Worm (Caenorhabditis elegans) whole organism, early embryonic: Measurements from ENCODE around the gene cgt-3.

ENCODE experiments used
- B0310.2 ChIP-seq: sonication (generic microtip); optimal IDR thresholded peaks from 2 replicates; lab custom pipeline; 2016; ENCODE audit warnings: mild to moderate bottlenecking, missing genetic modification characterization, missing compliant biosample characterization
- ets-7 ChIP-seq: sonication (generic microtip); optimal IDR thresholded peaks from 2 replicates; lab custom pipeline; 2016; ENCODE audit warnings: missing genotype, missing genetic modification characterization, missing compliant biosample characterization
- hmbx-1 ChIP-seq: sonication (generic microtip); optimal IDR thresholded peaks from 2 replicates; lab custom pipeline; 2016; ENCODE audit warnings: mild to moderate bottlenecking, missing genetic modification characterization, missing compliant biosample characterization
- hmg-4 ChIP-seq: fragments of 200-800 bp; sonication (Bioruptor generic); optimal IDR thresholded peaks from 2 replicates; lab custom pipeline; 2018; ENCODE audit warnings: mild to moderate bottlenecking, missing genetic modification characterization, missing compliant biosample characterization
- hnd-1 ChIP-seq: sonication (generic microtip); optimal IDR thresholded peaks from 2 replicates; lab custom pipeline; 2016; ENCODE audit warnings: missing genetic modification characterization, missing compliant biosample characterization
- pes-1 ChIP-seq: fragments of 200-800 bp; sonication (Bioruptor generic); IDR thresholded peaks from 2 replicates; pipeline ENCODE4 v1.3.6; 2022; ENCODE audit warnings: missing genetic modification reagents, missing genetic modification characterization, missing compliant biosample characterization
- scrt-1 ChIP-seq: fragments of 200-800 bp; sonication (Bioruptor generic); IDR thresholded peaks from 2 replicates; pipeline ENCODE4 v1.3.6; 2022; ENCODE audit warnings: missing genetic modification characterization, missing compliant biosample characterization
- sea-1 ChIP-seq: fragments of 200-800 bp; sonication (Bioruptor generic); conservative IDR thresholded peaks from 2 replicates; pipeline ENCODE4 v1.3.6; 2022; ENCODE audit warnings: missing genetic modification characterization, missing compliant biosample characterization

DNA sequence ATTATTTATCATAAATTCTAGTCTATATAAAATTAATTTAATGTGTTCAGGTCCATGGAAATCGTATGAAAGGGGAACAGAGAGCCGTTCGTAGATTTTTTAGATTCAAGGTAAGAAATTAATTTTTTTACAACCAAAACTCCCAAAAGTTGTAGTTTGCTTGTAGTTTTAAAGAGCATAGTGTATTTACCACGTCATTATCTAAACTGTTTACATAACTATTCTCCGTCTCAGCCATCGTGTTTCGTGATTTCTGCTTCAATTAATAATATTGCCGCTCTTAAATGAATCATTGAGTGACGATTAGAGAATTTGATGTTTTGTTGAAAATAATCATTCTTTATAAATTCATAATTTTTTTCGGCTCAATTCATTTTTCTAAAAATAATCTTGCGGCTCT, at the start of gene cgt-3:
- TF ChIP-seq hmg-4 (GFP tag; lab: Kevin White, UChicago) (no peak), pes-1 (GFP tag; lab: Robert Waterston, UW) (no peak), scrt-1 (GFP tag; lab: Robert Waterston, UW) (no peak), hnd-1 (no peak), hmbx-1 (no peak), ets-7 (tag; lab: Kevin White, UChicago) (no peak), sea-1 (GFP tag; lab: Robert Waterston, UW) (no peak), B0310.2 (no peak)
